Worm (Caenorhabditis elegans): ENCODE measurements around the gene fbxa-166.
"Not testable (repeated sequence)": the region's sequence is repeated elsewhere in the genome, so short reads cannot be mapped to it uniquely, and the experiment has no call there.

DNA sequence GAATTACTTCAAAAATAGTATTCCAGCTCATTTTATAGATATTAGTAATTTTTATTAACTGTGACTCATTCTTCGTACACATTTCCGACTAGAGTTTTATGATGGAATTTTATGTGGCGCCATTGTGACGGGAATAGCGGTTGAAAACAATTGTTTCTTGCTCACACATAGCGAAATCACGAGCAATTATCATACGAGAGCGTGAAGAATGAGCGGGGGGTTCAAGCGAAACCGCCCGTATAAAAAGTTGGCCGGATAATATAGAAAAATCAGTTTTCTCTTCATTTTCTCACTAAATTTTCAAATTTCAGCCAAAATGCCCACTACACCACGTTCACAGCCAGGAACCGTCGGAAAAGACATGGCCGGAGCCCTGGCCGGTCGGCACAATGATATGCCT is 14.6 kb upstream of the fbxa-166 start, which contains the start of gene C08E3.1:
- not testable (repeated sequence) for TF ChIP-seq ztf-29 (GFP tag; IDR thresholded peaks at IDR 0.05); ref-1 (GFP tag; conservative IDR thresholded peaks at IDR 0.05); flt-1 (GFP tag; IDR thresholded peaks at IDR 0.05)
